Worm (Caenorhabditis elegans) whole organism, L4/young adult: ENCODE measurements around the gene F25B5.3.

Experiments used
- W03F9.2 ChIP-seq: fragments of 150-350 bp; optimal IDR thresholded peaks from 2 replicates; lab custom pipeline; 2014; ENCODE audit warnings: missing biosample characterization, missing genetic modification characterization
- dao-5 ChIP-seq: sonication (generic microtip); optimal IDR thresholded peaks from 2 replicates; lab custom pipeline; 2016; ENCODE audit warnings: missing genotype, missing genetic modification characterization, moderate library complexity, missing compliant biosample characterization
- him-1 ChIP-seq: sonication (generic microtip); optimal IDR thresholded peaks from 2 replicates; lab custom pipeline; 2016; ENCODE audit warnings: missing genotype, missing genetic modification reagents, missing genetic modification characterization, missing compliant biosample characterization

The F25B5.3 gene

DNA sequence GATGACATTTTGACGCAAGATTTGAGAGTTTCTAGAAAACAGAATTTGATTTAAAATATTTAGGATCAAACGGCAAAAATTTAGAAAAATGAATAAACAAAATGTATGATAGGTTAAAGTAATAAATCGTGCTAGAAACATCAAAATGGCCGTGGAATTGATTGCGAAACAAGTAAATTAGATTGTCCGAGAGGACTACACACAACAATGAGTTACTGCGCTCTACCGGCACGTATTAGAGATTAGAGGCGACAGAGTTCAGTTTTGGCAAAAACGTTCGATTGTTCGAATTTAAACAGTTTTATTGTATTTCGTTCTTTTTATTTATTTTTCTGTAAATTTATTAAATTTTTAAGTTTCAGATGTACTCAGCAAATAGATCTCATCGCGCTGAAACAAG, 23.0 kb upstream of the F25B5.3 start, which contains the start of the genes dnc-2 and bcl-7:
TSS of gene dnc-2 (minus strand) at position 33 of the 400 bp plus-strand sequence.
TSS of gene bcl-7 (plus strand) at position 363 of the 400 bp plus-strand sequence.
- TF ChIP-seq W03F9.2 (peak; percentile 8), him-1 (tag; lab: Kevin White, UChicago) (no peak)

DNA sequence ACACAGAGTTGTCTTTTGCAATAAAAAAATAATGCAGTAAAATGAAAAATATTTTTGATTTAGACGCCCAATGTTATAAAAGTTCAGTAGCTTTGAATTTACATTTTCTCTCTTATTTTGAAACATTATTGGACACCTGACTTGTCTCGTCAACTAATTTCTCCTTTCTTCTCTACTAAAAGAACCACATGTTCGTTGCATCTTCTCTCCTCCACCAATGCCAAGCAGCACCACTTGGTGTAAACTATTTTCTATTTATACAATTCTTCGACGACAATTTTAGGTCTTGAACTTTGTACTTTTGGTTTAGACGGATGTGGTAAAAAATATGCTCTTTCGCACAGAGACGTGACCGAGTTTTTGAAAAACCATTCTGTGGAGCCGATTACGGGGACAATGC, 18.0 kb upstream of the F25B5.3 start:
- TF ChIP-seq him-1 (tag; lab: Kevin White, UChicago) (no peak), W03F9.2 (no peak), dao-5 (tag; lab: Kevin White, UChicago) (no peak)

DNA sequence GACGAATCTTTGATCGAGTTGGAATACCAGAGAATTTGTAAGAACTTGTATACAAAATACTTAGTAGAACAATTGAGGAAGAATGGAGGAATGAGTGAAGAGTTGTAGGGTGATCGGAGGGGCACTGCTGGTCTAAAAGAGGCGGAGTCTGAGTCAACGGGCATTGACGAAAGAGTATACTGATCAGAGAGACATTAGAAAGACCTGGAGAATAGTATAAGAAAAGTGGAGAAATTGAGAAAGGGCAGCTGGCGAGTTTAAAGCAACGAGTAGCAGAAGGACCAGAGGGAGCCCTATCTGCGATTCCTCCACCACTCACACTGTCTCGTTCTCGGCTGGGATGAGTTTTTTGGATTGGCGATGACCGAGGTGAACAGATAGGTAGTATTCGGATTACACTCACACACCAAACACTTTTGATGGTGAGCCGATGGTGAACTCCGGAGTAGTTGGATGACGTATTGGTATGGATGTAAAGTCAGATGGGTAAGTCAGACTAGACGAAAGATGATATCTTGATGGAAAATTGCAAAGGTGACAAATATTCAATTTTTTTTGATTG, 17.2 kb upstream of the F25B5.3 start, which contains the start of gene EGAP1.5:
TSS of gene EGAP1.5 (plus strand) at position 289 of the 562 bp plus-strand sequence.
- no peak for TF ChIP-seq him-1 (tag; lab: Kevin White, UChicago)
- no peak for TF ChIP-seq W03F9.2
- TF ChIP-seq dao-5 (tag; lab: Kevin White, UChicago), result no peak

DNA sequence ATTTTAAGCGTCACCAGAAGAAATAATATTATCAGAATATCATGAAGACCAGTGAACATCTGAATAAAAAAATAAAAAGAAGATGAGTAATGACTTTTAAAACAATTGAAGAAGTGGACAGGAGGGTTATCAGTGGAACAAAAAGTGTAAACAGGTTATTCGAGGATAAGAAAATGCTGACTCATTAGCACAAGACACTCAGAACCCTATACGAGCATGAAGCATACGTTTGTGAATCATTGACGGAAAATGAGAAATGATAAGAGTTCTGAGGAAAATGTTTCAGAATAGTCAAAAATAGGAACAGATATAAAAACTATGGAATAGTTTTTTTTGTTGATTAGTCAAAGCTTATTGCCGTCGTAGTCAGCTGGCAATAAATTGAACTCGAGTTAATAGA, 15.8 kb upstream of the F25B5.3 start, which contains the start of gene zmp-1:
TSS of gene zmp-1 (minus strand) at position 101 of the 400 bp plus-strand sequence.
- no peak for TF ChIP-seq dao-5 (tag; lab: Kevin White, UChicago)

DNA sequence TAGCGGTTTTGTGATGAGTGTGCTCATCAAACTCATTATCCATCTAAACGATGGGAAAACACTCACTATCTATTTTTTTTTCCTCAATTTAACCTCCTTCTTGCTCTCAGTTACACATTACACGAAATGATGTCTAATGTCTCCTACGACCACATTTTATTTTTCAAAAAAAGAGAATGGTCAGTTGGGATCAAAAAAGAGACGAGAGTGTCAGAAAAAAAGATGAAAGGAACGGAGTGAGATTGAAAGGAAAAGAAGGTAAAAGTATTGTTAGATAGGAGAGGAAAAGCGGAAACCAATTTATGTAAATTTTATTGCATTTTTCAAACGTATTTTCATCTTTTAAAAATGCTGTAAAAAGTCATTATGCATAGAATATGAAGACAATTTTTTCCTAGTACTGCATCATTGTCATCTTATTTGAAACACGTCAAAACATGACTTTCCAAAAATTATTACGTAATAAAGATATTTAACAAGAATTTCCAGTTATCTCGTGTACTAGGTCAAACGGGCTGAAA, 14.5 kb upstream of the F25B5.3 start:
- TF ChIP-seq him-1 (tag; lab: Kevin White, UChicago), result no peak
- no peak for TF ChIP-seq dao-5 (tag; lab: Kevin White, UChicago)
- TF ChIP-seq W03F9.2, result no peak

DNA sequence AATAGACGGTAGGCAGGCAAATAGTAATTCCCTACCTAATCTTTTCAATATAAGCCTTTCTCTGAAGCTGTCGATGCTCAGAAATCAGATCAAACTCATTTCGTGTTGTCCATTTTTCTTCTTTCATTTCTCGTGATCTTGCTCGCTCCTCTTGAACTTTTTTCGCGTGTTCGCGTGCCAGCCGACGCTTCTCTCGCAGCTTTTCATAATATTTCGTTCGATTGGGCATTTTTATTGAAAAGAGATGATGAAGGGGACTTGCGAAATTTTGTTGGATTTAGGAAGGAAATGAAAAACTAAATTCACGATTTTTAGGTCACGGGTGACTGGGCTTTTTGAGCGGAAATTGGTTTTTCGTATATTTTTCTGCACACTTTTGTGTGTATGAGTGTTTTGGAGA, 11.7 kb upstream of the F25B5.3 start, which contains the start of gene EGAP1.1:
TSS of gene EGAP1.1 (minus strand) at position 229 of the 400 bp plus-strand sequence.
- no peak for TF ChIP-seq him-1 (tag; lab: Kevin White, UChicago)
- no peak for TF ChIP-seq W03F9.2
- TF ChIP-seq dao-5 (tag; lab: Kevin White, UChicago), result no peak

DNA sequence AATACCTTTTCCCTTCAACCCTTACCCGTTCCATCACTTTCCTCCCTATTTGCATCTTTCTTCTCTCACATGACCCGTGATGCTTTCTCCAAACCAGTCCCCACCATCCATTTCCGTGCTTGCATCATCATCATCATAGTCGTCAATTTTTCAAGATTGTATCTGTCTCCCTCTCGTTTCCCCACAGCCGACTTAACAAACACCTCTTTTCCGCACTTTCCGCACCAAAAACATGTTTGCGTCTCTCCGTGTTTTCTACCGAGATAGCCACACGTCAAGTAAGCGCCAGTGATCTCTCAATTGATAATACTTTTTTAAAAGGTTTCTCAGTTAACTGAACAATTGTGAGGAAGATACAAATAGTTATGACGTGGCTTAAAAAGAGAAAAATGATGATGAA, 10.7 kb upstream of the F25B5.3 start:
- TF ChIP-seq him-1 (tag; lab: Kevin White, UChicago) (no peak), W03F9.2 (peak; percentile 62)

DNA sequence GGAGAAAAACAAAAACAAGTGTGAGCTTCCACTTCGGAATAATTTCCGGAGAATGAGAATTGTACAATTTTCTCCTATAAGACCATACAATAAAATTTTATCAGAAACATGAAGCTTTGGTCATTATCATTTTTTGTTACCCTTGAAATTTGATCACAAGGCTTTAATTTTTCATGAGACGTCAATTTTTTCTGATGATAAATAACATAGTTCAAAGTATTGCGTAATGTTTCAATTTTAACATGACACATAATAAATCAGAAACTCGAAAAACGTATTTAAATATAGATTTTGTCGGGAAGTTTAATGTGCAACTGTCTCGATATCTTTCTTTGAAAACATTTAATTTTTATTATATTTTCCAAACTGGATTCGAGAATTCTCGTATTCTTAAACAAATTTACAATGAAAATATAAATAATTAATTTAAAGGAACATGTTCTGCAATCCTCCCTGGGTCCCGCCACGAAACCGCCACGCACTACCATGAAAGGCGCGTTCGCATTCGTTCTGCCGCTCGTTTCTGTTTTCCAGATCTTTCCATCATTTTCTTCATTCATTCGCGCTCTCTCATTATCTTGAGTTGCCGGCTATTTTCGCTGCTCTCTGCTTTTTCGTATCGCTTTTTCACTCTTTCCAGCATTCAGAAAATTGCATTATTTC, 9.8 kb upstream of the F25B5.3 start:
- TF ChIP-seq dao-5 (tag; lab: Kevin White, UChicago) (no peak), W03F9.2 (peak; percentile 11)

DNA sequence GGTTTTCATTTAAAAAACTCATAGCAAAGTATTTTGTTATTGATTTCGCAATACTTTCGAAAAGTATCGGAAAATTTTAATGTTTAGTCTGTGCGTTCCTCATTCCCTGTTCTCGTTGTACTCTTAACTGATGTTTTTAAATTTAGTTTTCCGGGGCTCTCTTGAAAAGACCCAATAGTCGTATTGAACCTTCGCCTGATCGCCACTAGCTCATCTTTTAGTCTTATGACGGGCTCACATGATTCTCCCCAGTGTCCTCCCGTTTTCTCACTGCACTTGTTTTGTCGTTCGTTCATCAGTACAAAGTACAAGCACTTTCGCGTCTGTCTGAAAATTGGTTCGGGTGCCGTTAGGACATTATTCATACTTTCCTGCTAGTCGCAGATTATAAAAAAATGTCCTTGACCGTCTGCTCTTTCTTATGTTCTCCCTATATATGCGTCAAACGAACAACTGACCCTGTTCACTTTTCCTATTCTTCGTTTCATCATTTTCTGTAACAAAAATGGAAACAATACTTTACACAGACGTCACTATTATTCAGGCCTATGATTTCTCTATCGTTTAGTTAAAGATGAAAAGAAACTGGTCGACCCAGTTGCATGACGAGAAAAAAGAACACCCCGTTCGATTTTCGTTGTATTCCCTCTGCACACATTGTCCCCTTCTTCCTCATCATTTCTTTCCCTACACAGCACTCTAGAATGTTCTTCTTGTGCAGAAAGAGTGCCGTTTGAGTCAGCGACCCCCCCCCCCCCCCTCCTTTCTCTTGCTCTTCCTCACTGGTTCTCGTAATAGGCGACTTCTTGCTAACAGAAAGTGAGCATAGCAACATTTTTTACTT, 9.0 kb upstream of the F25B5.3 start, which contains the start of gene ubq-1:
TSS of gene ubq-1 (plus strand) at position 802 of the 844 bp plus-strand sequence.
- no peak for TF ChIP-seq W03F9.2
- TF ChIP-seq him-1 (tag; lab: Kevin White, UChicago), result no peak
- no peak for TF ChIP-seq dao-5 (tag; lab: Kevin White, UChicago)

DNA sequence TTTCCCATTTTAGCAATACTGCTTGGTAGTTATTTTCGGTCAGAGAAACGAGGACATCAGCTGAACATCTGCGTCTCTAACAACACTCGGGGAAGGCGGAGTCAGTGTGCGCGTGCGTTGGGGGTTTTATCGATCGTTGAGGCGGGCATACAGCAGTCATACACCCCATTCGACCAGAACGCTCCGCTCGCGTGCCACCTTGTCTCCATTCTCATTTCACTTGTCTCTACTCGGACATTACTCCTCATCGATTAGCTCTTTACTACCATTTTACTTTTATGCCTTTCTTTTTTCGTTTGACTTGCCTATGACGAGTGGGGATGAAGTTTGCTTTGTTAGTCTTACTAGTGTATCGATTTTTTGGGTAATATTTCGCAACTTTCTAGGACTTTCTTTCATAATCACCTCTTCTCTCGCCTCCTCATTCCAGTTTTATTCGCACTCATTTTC, 8.1 kb upstream of the F25B5.3 start:
- TF ChIP-seq dao-5 (tag; lab: Kevin White, UChicago) (no peak), W03F9.2 (peak; percentile 59), him-1 (tag; lab: Kevin White, UChicago) (peak; percentile 17)

DNA sequence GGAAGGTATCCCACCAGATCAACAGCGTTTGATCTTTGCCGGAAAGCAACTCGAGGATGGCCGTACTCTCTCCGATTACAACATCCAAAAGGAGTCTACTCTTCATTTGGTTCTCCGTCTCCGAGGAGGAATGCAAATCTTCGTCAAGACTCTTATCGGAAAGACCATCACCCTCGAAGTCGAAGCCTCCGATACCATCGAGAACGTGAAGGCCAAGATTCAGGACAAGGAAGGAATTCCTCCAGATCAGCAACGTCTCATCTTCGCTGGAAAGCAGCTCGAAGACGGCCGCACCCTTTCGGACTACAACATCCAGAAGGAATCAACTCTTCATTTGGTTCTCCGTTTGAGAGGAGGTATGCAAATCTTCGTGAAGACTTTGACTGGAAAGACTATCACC, 6.6 kb upstream of the F25B5.3 start:
- no peak for TF ChIP-seq him-1 (tag; lab: Kevin White, UChicago)
- TF ChIP-seq dao-5 (tag; lab: Kevin White, UChicago), result no peak
- no peak for TF ChIP-seq W03F9.2

DNA sequence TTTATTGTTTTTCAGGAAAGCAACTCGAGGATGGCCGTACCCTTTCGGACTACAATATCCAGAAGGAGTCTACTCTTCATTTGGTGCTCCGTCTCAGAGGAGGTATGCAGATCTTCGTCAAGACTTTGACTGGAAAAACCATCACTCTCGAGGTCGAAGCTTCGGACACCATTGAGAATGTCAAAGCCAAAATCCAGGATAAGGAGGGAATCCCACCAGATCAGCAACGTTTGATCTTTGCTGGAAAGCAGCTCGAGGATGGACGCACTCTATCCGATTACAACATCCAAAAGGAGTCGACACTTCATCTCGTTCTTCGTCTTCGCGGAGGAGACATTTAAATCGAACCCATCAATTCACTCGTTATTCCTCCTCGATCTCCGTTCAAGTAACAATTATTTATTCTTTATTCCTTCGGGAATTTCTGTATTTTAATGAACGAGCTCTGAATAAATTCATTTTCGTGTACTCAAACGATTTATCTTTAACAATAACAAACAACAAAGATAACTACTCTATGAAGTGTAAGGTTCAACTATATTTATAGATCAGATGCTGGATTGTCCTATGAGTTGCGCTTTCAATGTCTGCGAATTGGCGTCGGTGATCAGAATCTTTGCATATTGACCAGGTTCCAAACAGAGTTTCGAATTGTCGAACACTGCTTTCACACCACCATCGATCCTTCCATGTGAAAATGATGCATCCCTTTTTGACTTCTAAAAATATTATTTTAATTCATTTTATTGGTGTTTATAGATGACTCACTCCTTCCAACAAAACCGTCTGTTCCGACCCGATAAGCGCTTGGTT, 5.1 kb upstream of the F25B5.3 start:
- TF ChIP-seq him-1 (tag; lab: Kevin White, UChicago) (peak; percentile 45), dao-5 (tag; lab: Kevin White, UChicago) (peak; percentile 15), W03F9.2 (peak; percentile 50)

DNA sequence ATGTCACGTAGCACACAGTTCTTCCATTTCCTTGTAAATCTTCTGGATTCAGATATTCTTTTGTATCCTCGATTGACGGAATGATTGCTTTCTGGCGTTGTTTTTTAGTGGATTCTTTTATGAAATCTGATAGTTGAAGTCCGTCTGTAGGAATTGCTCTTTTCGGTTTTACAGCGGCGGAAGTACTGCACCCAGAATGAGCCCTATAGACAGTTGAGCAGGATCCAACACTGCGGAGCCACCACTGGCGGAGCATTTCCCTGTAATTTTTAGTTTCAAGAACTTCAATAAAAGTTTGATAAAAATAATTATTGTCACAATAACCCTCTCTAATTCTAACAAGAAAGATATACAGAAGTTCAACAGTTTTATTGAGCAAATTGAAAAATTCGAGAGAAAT, 2.8 kb upstream of the F25B5.3 start, which contains the start of gene F25B5.5:
TSS of gene F25B5.5 (minus strand) at position 260 of the 400 bp plus-strand sequence.
- no peak for TF ChIP-seq dao-5 (tag; lab: Kevin White, UChicago)
